Fruit fly (Drosophila melanogaster) whole organism, adult: ENCODE data around the gene Sos.

Experiments used
- CG11617 ChIP-seq: fragments of 200-800 bp; sonication (Bioruptor generic); optimal IDR thresholded peaks from 2 replicates; lab custom pipeline; 2017; ENCODE audit warnings: mild to moderate bottlenecking, missing biosample characterization, missing genetic modification reagents, missing genetic modification characterization
- CG12768 ChIP-seq: fragments of 200-800 bp; sonication (Bioruptor generic); optimal IDR thresholded peaks from 2 replicates; lab custom pipeline; 2017; ENCODE audit warnings: missing biosample characterization, missing genetic modification characterization, mild to moderate bottlenecking, moderate library complexity, missing genetic modification reagents
- CG14711 ChIP-seq: fragments of 200-800 bp; sonication (Bioruptor generic); optimal IDR thresholded peaks from 2 replicates; lab custom pipeline; 2018; ENCODE audit warnings: missing biosample characterization, mild to moderate bottlenecking, missing genetic modification characterization, moderate library complexity
- CG1620 ChIP-seq: fragments of 200-800 bp; sonication (Bioruptor generic); optimal IDR thresholded peaks from 2 replicates; lab custom pipeline; 2016; ENCODE audit warnings: missing biosample characterization, missing genetic modification characterization
- CG33017 ChIP-seq: fragments of 200-800 bp; sonication (Bioruptor generic); optimal IDR thresholded peaks from 2 replicates; lab custom pipeline; 2018; ENCODE audit warnings: missing biosample characterization, mild to moderate bottlenecking, missing genetic modification characterization, moderate library complexity
- CG5204 ChIP-seq: fragments of 200-800 bp; sonication (Bioruptor generic); optimal IDR thresholded peaks from 2 replicates; lab custom pipeline; 2016; ENCODE audit warnings: missing biosample characterization, missing genetic modification characterization
- CG7045 ChIP-seq: fragments of 200-800 bp; sonication (Bioruptor generic); optimal IDR thresholded peaks from 2 replicates; lab custom pipeline; 2017; ENCODE audit warnings: missing biosample characterization, mild to moderate bottlenecking, missing genetic modification characterization
- CG7101 ChIP-seq: fragments of 200-800 bp; sonication (Bioruptor generic); optimal IDR thresholded peaks from 2 replicates; lab custom pipeline; 2018; ENCODE audit warnings: missing biosample characterization, mild to moderate bottlenecking, missing genetic modification characterization, moderate library complexity
- Clk ChIP-seq: fragments of 200-800 bp; sonication (Bioruptor generic); optimal IDR thresholded peaks from 2 replicates; lab custom pipeline; 2017; ENCODE audit warnings: missing biosample characterization, missing genetic modification characterization
- Crg-1 ChIP-seq: fragments of 200-800 bp; sonication (Bioruptor generic); optimal IDR thresholded peaks from 2 replicates; lab custom pipeline; 2016; ENCODE audit warnings: missing biosample characterization, missing genetic modification characterization
- Hr96 ChIP-seq: fragments of 200-800 bp; sonication (Bioruptor generic); optimal IDR thresholded peaks from 2 replicates; lab custom pipeline; 2016; ENCODE audit warnings: missing biosample characterization, missing genetic modification characterization
- Mnt ChIP-seq: fragments of 200-800 bp; sonication (Bioruptor generic); optimal IDR thresholded peaks from 2 replicates; lab custom pipeline; 2016; ENCODE audit warnings: missing biosample characterization, mild to moderate bottlenecking, missing genetic modification characterization
- bab1 ChIP-seq: fragments of 200-800 bp; sonication (Bioruptor generic); optimal IDR thresholded peaks from 3 replicates; lab custom pipeline; 2019; ENCODE audit warnings: missing biosample characterization, mild to moderate bottlenecking, missing genetic modification characterization, moderate library complexity
- cic ChIP-seq: fragments of 200-800 bp; sonication (Bioruptor generic); optimal IDR thresholded peaks from 2 replicates; lab custom pipeline; 2017; ENCODE audit warnings: missing biosample characterization, mild to moderate bottlenecking, missing genetic modification characterization, moderate library complexity
- cnc ChIP-seq, 2 experiments: fragments of >200 bp; optimal IDR thresholded peaks; 2 replicates each; lab custom pipeline; 2017
- kay ChIP-seq: fragments of 200-800 bp; sonication (Bioruptor generic); peaks from one replicate; lab custom pipeline; 2016; ENCODE audit warnings: missing biosample characterization, missing genetic modification characterization, borderline replicate concordance
- ovo ChIP-seq: fragments of 200-800 bp; sonication (Bioruptor generic); optimal IDR thresholded peaks from 2 replicates; lab custom pipeline; 2016; ENCODE audit warnings: missing biosample characterization, missing genetic modification characterization
- pad ChIP-seq: fragments of 200-800 bp; sonication (Bioruptor generic); optimal IDR thresholded peaks from 3 replicates; lab custom pipeline; 2017; ENCODE audit warnings: missing biosample characterization, missing genetic modification characterization, mild to moderate bottlenecking, moderate library complexity, missing genetic modification reagents
- tj ChIP-seq: fragments of 200-800 bp; sonication (Bioruptor generic); optimal IDR thresholded peaks from 3 replicates; lab custom pipeline; 2017; ENCODE audit warnings: missing biosample characterization, mild to moderate bottlenecking, missing genetic modification characterization, moderate library complexity
- toe ChIP-seq: fragments of 200-800 bp; sonication (Bioruptor generic); optimal IDR thresholded peaks from 2 replicates; lab custom pipeline; 2016; ENCODE audit warnings: missing biosample characterization, missing genetic modification characterization

Gene Sos

DNA sequence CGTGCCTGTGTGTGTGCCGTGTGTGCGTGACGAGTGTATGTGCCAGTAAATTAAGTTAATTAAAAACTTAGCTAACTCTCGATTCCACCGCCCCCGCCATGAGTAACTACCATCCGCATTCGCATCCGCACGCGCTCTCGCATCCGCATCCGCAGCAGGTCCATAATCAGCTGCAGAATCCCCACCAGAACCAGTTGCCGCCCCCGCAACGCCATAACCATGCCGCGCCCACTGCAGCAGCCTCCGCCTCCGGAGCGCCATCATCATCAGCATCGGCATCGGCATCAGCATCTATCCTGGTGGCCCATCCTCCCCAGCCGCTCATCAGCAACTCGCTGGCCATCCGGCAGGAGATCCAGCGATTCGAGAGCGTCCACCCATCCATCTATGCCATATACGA, 22.3 kb downstream of the Sos start:
- TF ChIP-seq pad (no peak), CG7045 (no peak), ovo (no peak), Clk (no peak), CG33017 (no peak), cic (GFP tag; lab: Kevin White, UChicago) (no peak), CG7101 (no peak), CG1620 (GFP tag; lab: Kevin White, UChicago) (no peak), Hr96 (GFP tag; lab: Kevin White, UChicago) (no peak), Mnt (GFP tag; lab: Kevin White, UChicago) (no peak)

DNA sequence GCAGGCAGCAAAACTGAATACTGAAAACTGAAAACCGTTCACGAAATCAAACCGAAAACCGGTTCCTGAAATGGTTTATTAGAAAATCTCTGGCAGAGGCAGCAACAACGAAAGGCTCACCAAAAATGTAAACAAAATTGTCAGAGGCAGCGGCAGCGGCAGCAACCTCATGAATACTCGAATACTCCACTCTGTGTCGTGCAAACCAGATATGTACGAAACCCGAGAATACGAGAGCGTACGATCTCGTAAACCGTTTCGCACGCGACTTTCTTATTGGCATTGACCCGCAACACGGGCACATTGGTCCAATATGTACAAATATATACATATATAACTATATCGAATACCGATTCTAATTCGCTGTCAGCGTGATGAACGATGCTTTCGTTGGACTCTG, 24.0 kb downstream of the Sos start:
- TF ChIP-seq toe (GFP tag; lab: Kevin White, UChicago) (no peak), bab1 (GFP tag; lab: Kevin White, UChicago) (no peak), Mnt (GFP tag; lab: Kevin White, UChicago) (no peak), CG14711 (no peak), CG1620 (GFP tag; lab: Kevin White, UChicago) (no peak), CG11617 (no peak)

DNA sequence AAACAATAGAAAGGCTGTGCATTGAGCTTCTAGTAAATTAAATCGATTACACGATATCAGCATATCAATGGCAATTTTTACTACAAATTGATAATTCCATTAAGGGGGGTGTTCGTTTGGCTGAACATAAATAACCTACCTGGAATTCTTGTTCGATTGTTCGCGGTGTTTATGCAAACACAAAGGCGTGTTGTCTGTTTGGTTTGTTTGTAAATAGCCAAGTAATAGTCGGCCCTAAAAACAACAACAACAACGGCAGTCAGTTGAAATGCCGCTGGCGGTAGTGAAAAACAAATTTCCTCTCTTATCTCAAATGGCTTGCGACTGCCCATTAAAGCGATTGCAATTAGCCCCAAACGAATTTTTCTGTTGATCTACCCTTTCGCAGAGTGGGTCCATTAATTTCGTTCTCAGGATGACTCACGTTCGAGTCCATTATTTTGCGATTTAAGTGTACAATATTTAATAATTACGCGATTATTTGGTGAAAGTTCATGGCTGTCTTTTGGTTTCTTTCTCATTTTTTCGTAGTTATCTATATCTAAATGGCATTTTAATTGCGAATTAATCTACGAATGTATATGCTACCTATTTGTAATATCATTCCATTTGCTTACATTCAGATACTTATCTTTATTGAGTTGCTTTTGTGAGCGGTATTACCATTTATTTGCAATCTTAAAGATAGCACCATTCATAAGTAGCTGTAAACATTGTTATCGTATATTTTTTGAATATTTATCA, 25.2 kb downstream of the Sos start:
- TF ChIP-seq CG14711 (no peak), Crg-1 (GFP tag; lab: Kevin White, UChicago) (peak; percentile 4), cic (GFP tag; lab: Kevin White, UChicago) (peak; percentile 93), ovo (no peak), pad (peak; percentile 32), CG1620 (GFP tag; lab: Kevin White, UChicago) (no peak), toe (GFP tag; lab: Kevin White, UChicago) (no peak), Clk (peak; percentile 43), bab1 (GFP tag; lab: Kevin White, UChicago) (no peak), CG5204 (GFP tag; lab: Kevin White, UChicago) (peak; percentile 10), CG7101 (peak; percentile 50), CG12768 (GFP tag; lab: Kevin White, UChicago) (peak; percentile 55), kay (GFP tag; lab: Kevin White, UChicago) (peak; percentile 84), CG33017 (peak; percentile 78), Mnt (GFP tag; lab: Kevin White, UChicago) (no peak), CG11617 (peak; percentile 71), tj (GFP tag; lab: Kevin White, UChicago) (no peak), CG7045 (peak; percentile 71), Hr96 (GFP tag; lab: Kevin White, UChicago) (no peak), cnc (optimal IDR thresholded peaks at IDR 0.05; lab: Kevin White, UChicago) (no peak)

DNA sequence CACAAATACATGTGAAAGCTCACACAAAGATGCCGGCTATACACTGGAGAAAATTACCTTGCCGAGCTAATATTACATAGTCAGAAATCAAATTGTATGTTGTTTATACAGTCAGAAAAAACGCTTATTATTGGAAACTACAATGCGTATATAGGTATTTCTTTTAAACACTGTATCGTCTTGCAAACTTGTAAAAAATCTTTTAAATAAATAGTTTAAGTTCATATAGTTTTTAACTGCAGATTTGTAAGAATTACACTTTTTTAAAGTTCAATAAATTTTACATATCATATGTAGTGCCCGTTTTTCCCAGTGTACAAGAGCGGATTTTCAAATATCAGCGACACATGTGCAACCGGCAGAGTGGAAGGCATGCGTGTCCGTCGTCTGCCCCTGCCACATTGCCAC, 26.1 kb downstream of the Sos start:
- peak; percentile 31 for TF ChIP-seq CG7045
- no peak for TF ChIP-seq cnc (optimal IDR thresholded peaks at IDR 0.05; lab: Kevin White, UChicago)
- no peak for TF ChIP-seq Clk
- peak; percentile 37 for TF ChIP-seq CG11617
- peak; percentile 40 for TF ChIP-seq CG14711
- TF ChIP-seq bab1 (GFP tag; lab: Kevin White, UChicago): peak; percentile 68
- peak; percentile 31 for TF ChIP-seq CG7101
- TF ChIP-seq tj (GFP tag; lab: Kevin White, UChicago): no peak
- TF ChIP-seq CG5204 (GFP tag; lab: Kevin White, UChicago): peak; percentile 38
- peak; percentile 29 for TF ChIP-seq CG33017
- TF ChIP-seq ovo: no peak
- TF ChIP-seq pad: no peak
- peak; percentile 2 for TF ChIP-seq Hr96 (GFP tag; lab: Kevin White, UChicago)
- no peak for TF ChIP-seq cic (GFP tag; lab: Kevin White, UChicago)
- TF ChIP-seq Mnt (GFP tag; lab: Kevin White, UChicago): no peak
- peak; percentile 22 for TF ChIP-seq CG1620 (GFP tag; lab: Kevin White, UChicago)
- peak; percentile 8 for TF ChIP-seq toe (GFP tag; lab: Kevin White, UChicago)
- TF ChIP-seq kay (GFP tag; lab: Kevin White, UChicago): peak; percentile 81
- no peak for TF ChIP-seq CG12768 (GFP tag; lab: Kevin White, UChicago)
- TF ChIP-seq Crg-1 (GFP tag; lab: Kevin White, UChicago): no peak

DNA sequence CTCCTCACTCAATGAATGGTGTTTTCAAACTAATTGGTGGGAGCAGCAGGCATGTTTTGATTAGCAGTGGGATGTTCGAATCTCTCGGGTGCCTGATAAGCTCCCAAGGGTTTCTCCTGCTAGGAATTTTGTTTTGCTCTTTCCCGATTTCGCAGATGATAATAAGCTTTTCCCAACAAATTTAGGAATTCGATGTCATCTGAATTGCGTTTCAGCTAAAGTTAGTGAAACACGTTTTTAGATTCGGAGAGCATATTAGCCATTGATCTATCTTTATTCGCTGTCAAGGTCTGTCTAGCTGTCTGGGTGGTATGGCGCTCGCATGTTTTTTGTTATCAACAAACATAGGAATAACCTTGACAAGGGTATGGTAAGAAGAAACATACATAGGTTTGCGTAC, 27.9 kb downstream of the Sos start, which contains the start of gene CG33307:
TSS of gene CG33307 (minus strand) at position 13 of the 400 bp plus-strand sequence.
- no peak for TF ChIP-seq bab1 (GFP tag; lab: Kevin White, UChicago)
- TF ChIP-seq pad: no peak
- no peak for TF ChIP-seq CG14711
- TF ChIP-seq CG33017: no peak
- TF ChIP-seq kay (GFP tag; lab: Kevin White, UChicago): no peak
- no peak for TF ChIP-seq CG11617
- TF ChIP-seq Clk: no peak

DNA sequence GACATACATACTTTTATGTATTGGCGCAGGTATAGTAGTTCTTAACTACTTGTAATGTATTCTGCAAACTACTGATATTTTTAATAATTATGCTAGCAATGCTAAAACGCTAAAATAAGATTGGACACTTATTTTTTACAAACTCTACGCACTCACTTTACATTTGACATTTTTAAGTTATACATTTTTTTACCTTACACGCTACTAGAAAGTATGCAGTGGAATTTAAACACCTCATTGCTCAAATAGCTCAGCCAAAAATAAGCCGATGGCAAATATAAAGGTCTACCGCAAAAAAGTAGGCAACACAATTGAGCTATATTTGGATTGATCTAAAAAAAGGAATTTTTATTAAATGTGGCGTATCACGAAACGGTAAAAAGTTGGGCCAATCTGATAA, 28.5 kb downstream of the Sos start:
- no peak for TF ChIP-seq CG7045
- TF ChIP-seq cic (GFP tag; lab: Kevin White, UChicago): no peak
- no peak for TF ChIP-seq CG33017
- TF ChIP-seq Mnt (GFP tag; lab: Kevin White, UChicago): no peak
- no peak for TF ChIP-seq Clk
- no peak for TF ChIP-seq bab1 (GFP tag; lab: Kevin White, UChicago)
- TF ChIP-seq CG5204 (GFP tag; lab: Kevin White, UChicago): no peak
- TF ChIP-seq Hr96 (GFP tag; lab: Kevin White, UChicago): no peak
- no peak for TF ChIP-seq CG1620 (GFP tag; lab: Kevin White, UChicago)
- no peak for TF ChIP-seq CG14711
- TF ChIP-seq cnc (optimal IDR thresholded peaks at IDR 0.05; lab: Kevin White, UChicago): no peak
- TF ChIP-seq Crg-1 (GFP tag; lab: Kevin White, UChicago): no peak
- no peak for TF ChIP-seq toe (GFP tag; lab: Kevin White, UChicago)
- no peak for TF ChIP-seq kay (GFP tag; lab: Kevin White, UChicago)
